Worm (Caenorhabditis elegans) whole organism, L4/young adult: Measurements from ENCODE around the gene smf-3.
"Not testable (repeated sequence)": the region's sequence is repeated elsewhere in the genome, so short reads cannot be mapped to it uniquely, and the experiment has no call there.

Source experiments
- W03F9.2 ChIP-seq: fragments of 150-350 bp; optimal IDR thresholded peaks from 2 replicates; lab custom pipeline; 2014; ENCODE audit warnings: missing biosample characterization, missing genetic modification characterization
- dao-5 ChIP-seq: sonication (generic microtip); optimal IDR thresholded peaks from 2 replicates; lab custom pipeline; 2016; ENCODE audit warnings: missing genotype, missing genetic modification characterization, moderate library complexity, missing compliant biosample characterization
- him-1 ChIP-seq: sonication (generic microtip); optimal IDR thresholded peaks from 2 replicates; lab custom pipeline; 2016; ENCODE audit warnings: missing genotype, missing genetic modification reagents, missing genetic modification characterization, missing compliant biosample characterization

smf-3 gene

DNA sequence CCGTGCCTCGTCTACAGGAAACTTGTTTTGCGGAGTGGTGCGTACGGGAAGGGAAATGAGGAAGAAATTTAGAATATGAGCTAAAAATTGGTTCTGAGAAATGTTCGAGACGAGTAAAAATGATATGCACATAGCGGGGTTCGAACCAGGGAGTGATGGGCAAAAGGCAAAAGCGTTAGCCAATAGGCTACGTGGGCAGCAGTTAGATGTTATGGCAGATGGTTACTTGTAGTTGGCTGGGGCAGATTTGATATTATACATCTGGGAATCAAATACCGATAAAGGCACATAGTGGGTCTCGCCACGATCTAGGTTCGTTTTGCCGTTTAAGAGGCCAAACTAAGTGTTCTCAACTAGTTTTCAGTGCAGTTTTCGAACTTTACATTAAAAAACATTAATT, 38.6 kb downstream of the smf-3 start:
- no peak for TF ChIP-seq W03F9.2
- no peak for TF ChIP-seq dao-5
- no peak for TF ChIP-seq him-1 (tag; lab: Kevin White, UChicago)

DNA sequence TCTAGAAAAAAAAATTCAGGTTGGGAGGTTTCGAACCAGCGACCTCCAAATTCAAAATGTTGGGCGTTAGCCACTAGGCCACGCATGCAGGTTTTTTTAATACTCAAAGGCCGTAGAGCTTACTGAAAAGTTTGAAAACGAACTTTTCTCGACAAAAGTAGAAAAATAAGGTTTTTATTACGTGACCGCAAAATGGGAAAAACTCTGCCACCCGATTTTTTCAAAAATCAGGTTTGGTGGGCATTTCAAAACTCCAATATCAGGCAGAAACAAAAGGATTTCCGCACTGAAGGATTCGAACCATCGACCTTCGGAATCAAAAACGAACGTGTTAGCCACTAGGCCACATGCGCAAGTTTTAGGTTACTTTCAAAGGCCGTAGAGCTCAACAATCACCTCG, 40.1 kb downstream of the smf-3 start:
- TF ChIP-seq dao-5: no peak
- no peak for TF ChIP-seq W03F9.2
- TF ChIP-seq him-1 (tag; lab: Kevin White, UChicago): no peak

DNA sequence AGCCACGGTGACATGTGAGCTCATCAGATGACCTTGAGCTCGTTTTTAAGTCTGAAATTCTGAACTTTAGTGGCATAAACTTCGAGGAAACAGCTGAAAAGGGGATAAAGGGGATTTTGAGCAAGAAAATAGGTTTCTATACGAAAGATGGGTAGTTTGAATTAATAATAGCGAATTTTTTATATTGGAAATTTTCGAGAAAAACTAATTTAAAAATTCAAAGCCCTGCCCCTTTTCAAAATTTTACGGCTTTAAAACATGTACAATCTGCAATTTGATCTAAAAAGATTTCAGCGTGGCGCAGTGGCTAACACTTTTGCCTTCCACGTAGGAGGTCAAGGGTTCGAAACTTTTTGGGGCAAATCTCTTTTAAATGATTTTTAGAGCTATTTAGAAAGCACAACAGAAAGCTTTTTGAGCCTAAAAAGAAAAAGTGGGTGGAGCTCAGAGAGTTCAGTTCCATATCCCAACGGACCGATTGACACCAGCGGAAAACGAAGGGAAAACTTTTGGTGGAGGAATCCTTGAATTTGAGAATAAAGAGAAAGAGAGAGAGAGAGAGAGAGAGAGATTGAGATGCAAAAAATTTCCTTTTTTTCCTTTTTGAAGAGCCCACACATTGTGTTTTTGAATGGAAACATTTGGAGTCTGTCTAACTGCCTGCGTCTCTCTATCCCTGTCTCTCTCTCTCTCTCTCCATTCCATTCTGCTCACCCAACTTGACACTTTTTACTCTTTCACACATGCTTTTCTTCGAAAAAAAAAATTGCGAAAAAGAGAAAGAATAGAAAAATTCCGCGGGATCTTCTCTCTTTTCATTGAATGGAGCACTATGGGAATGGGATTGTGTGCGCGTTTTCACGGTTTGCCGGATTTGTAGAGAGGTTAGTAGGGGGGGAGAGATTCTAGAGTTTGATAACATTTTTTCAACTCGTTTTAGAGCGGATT, 45.6 kb downstream of the smf-3 start, which contains the start of gene Y69A2AR.31:
TSS of gene Y69A2AR.31 (minus strand) at position 51 of the 948 bp plus-strand sequence.
- no peak for TF ChIP-seq W03F9.2
- TF ChIP-seq him-1 (tag; lab: Kevin White, UChicago): no peak
- no peak for TF ChIP-seq dao-5

DNA sequence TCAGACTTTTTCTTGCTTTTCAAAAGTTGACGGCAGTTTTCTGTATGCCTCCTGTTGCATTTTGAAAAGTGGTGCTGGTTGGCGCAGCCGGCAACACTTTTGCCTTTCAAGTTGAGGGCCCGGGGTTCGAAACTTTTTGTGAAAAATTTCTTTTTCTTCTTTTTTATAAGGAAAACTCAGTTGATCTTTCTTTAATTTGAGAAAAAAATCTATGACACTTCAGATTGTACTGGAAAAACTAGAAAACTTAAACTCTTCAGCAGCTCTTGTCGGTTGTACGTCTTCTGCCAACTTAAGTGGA, 46.2 kb downstream of the smf-3 start:
- TF ChIP-seq dao-5 (peak; percentile 29), him-1 (tag; lab: Kevin White, UChicago) (no peak)

DNA sequence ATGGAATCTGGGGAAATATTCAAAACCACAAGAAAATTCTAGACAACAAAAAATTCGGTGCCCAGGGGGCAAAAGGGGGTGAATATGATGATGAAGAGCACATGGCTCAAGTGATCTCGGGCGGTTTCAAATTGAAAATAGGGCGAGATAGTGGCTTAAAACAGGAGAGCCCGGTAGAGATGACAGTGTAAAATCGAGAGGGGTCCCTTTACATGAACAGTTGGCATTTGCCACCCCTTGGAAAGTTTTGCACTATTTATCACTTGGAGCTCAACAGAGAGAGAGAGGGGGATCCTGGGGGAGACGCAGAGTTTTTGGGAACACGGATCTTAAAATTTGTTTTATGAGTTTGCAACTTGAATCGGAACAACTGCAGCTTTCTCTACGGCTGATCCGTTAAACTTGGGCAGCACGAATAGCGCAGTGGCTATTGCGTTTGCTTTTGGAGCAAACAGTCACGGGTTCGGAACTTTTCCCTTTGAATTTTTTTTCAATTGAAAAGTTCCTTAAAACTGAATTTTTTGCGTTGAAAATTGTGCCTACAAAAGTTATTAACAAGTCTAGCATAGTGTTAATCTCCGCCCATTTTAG, 46.8 kb downstream of the smf-3 start:
- TF ChIP-seq him-1 (tag; lab: Kevin White, UChicago): no peak
- no peak for TF ChIP-seq W03F9.2
- no peak for TF ChIP-seq dao-5

DNA sequence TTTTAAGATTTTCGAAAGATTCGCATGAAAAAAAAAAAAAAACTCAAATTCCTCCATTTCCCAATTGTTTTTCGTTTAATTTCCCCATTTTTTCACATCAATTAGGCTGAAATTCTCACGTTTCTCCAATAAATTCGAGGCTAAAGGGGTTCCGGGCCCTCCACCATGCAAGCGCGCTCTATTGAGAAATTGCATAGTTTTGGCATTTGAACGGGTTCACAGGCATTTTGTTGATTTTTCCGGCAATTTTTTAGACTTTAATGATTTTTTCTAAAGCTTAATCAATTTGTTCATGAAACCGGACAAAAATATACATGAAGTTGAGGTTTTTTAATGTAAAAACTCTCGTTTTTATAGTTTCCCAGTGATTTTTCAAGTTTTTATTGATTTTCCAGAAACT, 47.5 kb downstream of the smf-3 start:
- TF ChIP-seq W03F9.2 (no peak), him-1 (tag; lab: Kevin White, UChicago) (no peak), dao-5 (no peak)

DNA sequence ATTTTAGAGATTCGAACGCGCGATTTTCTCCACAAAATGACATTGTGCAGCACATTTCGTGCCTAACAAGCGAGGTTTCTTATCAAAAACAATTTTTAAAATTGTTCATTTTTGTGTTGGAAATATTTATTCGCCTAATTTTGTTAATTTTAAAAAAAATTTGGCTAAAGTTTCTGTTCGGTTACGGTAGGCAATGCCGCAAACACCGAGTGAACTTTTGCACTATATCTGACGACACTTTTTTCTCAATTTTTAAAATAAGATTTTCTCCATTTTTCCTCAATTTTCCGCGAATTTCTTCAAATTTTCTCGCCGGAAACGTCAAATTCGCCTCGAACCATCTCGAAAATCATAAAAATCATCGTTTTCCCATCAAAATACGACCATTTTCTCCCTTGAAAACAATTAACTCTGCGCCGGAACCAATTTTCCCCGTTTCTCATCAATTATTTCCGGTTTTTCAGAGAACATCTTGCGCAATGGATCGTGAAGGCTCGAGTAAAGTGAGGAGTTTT, 48.0 kb downstream of the smf-3 start, which contains the start of gene Y69A2AR.1:
TSS of gene Y69A2AR.1 (plus strand) at position 465 of the 515 bp plus-strand sequence.
- TF ChIP-seq dao-5 (no peak), W03F9.2 (no peak), him-1 (tag; lab: Kevin White, UChicago) (no peak)

DNA sequence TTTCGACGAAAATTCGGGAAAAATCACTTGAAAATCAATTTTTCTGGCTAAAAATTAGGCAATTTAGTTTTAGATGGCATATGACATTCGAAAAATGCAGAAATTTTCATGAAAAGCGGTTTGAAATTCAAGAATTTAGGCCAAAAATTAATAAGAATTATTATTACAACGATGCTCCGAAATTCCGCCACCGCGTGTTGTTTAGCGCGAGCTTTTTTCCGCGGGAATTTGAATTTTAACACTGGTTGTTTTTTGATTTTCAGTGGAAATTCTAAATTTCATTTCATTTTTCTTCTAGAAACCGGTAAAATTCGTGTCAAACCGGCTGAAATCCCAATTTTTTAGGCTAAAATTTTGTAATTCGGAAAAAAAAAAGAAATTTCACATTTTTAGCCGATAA, 52.0 kb downstream of the smf-3 start:
- TF ChIP-seq W03F9.2 (no peak), him-1 (tag; lab: Kevin White, UChicago) (no peak), dao-5 (no peak)

DNA sequence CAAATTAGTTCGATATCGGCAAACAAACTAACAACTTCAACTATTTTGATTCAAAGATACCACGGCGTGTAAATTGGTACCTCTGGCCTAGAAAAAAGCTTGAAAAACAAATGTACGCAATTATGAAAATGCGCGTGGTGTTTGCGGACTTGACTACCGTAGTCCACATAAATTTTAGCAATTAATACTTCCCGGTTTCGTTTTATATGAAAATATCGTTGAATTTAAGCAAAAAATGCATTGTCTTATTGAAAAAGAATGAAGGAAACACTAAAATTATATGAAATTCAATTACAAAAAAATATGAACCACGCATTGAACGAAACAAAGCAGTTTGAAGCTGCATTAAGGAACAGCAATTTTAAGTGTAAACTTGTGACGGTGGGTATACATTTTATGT, 56.2 kb downstream of the smf-3 start, which contains the start of gene gpx-4:
TSS of gene gpx-4 (minus strand) at position 101 of the 400 bp plus-strand sequence.
- TF ChIP-seq dao-5; W03F9.2; him-1 (tag; lab: Kevin White, UChicago): not testable (repeated sequence)
